In the genomic region with DNA sequence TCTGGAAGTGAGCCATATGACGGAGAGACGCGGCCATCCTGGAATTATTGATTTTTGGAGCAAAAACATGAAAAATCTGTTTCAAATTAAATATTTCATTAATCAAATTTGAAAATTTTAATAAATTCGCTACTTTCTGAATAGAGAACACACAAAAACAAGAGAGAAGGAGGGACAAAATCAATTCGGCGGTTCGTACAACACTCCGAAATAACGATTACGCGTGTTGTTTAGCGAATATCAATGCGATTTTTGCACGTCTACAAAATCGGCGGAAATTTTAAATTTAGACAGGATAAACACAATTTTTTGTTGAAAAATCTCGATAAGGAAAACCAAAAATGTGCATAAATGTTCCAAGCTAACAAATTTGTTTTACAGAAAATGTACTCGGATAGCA, we compare ENCODE assay signal across 7 worm cellular contexts.
A peak's percentile ranks its signal among the peaks of the same experiment; 100 is the strongest.
TF ChIP-seq lines count a peak whose summit lies in the region.

A gene (minus strand): TSS at position 38 of the 400 bp plus-strand sequence.
A gene (plus strand): TSS at position 380 of the 400 bp plus-strand sequence.

TF ChIP-seq in whole organism, L1 larva, 84 proteins besides CTCF, POLR2A, EP300 and RAD21 (continues in another document):
- TF ChIP-seq ceh-88 (GFP tag; IDR thresholded peaks at IDR 0.05; lab: Robert Waterston, UW) (no peak), unc-86 (tag; optimal IDR thresholded peaks at IDR 0.05; lab: Kevin White, UChicago) (no peak), aha-1 (tag; optimal IDR thresholded peaks at IDR 0.05; lab: Kevin White, UChicago) (no peak), mab-9 (GFP tag; IDR thresholded peaks at IDR 0.05; lab: Robert Waterston, UW) (no peak), mef-2 (tag; optimal IDR thresholded peaks at IDR 0.05; lab: Kevin White, UChicago) (no peak), jun-1 (tag; optimal IDR thresholded peaks at IDR 0.05; lab: Kevin White, UChicago) (no peak), egl-27 (tag; optimal IDR thresholded peaks at IDR 0.05; lab: Kevin White, UChicago) (no peak), blmp-1 (tag; optimal IDR thresholded peaks at IDR 0.05; lab: Kevin White, UChicago) (peak; percentile 74), ztf-11 (tag; optimal IDR thresholded peaks at IDR 0.05; lab: Kevin White, UChicago) (no peak), efl-1 (optimal IDR thresholded peaks at IDR 0.05; lab: Kevin White, UChicago) (peak; percentile 43 to 84), efl-1 (GFP tag; optimal IDR thresholded peaks at IDR 0.05 in 1 of 2; lab: Kevin White, UChicago) (peak; percentile 85 to 97), ceh-63 (GFP tag; optimal IDR thresholded peaks at IDR 0.05; lab: Kevin White, UChicago) (no peak)

TF ChIP-seq in whole organism, L2 larva, 48 proteins besides CTCF, POLR2A, EP300 and RAD21 (continues in another document):
- TF ChIP-seq mdl-1 (tag; optimal IDR thresholded peaks at IDR 0.05; lab: Kevin White, UChicago) (no peak), nhr-10 (tag; optimal IDR thresholded peaks at IDR 0.05; lab: Kevin White, UChicago) (no peak), gmeb-1 (tag; optimal IDR thresholded peaks at IDR 0.05; lab: Kevin White, UChicago) (peak; percentile 59), lin-11 (tag; optimal IDR thresholded peaks at IDR 0.05; lab: Kevin White, UChicago) (no peak), ceh-82 (tag; optimal IDR thresholded peaks at IDR 0.05; lab: Kevin White, UChicago) (no peak), nhr-12 (tag; optimal IDR thresholded peaks at IDR 0.05; lab: Kevin White, UChicago) (no peak), ztf-11 (tag; optimal IDR thresholded peaks at IDR 0.05; lab: Kevin White, UChicago) (no peak), nhr-11 (tag; optimal IDR thresholded peaks at IDR 0.05; lab: Kevin White, UChicago) (no peak), unc-62 (GFP tag; optimal IDR thresholded peaks at IDR 0.05; lab: Kevin White, UChicago) (no peak), lin-13 (GFP tag; optimal IDR thresholded peaks at IDR 0.05; lab: Kevin White, UChicago) (no peak), elt-3 (tag; optimal IDR thresholded peaks at IDR 0.05; lab: Kevin White, UChicago) (no peak), peb-1 (tag; optimal IDR thresholded peaks at IDR 0.05; lab: Kevin White, UChicago) (no peak), skn-1 (tag; optimal IDR thresholded peaks at IDR 0.05; lab: Kevin White, UChicago) (no peak), nhr-77 (tag; optimal IDR thresholded peaks at IDR 0.05; lab: Kevin White, UChicago) (no peak)

TF ChIP-seq in whole organism, L3 larva, 47 proteins besides CTCF, POLR2A, EP300 and RAD21 (continues in another document):
- TF ChIP-seq nhr-25 (tag; optimal IDR thresholded peaks at IDR 0.05; lab: Kevin White, UChicago) (peak; percentile 39), elt-2 (tag; optimal IDR thresholded peaks at IDR 0.05; lab: Kevin White, UChicago) (peak; percentile 18), ztf-4 (tag; optimal IDR thresholded peaks at IDR 0.05; lab: Kevin White, UChicago) (no peak), nfya-1 (tag; optimal IDR thresholded peaks at IDR 0.05; lab: Kevin White, UChicago; ENCODE audit: insufficient read depth) (peak; percentile 67), ama-1 (optimal IDR thresholded peaks at IDR 0.05; lab: Kevin White, UChicago) (no peak), nhr-28 (tag; optimal IDR thresholded peaks at IDR 0.05; lab: Kevin White, UChicago) (no peak), nhr-11 (tag; optimal IDR thresholded peaks at IDR 0.05; lab: Kevin White, UChicago) (no peak), lin-39 (tag; optimal IDR thresholded peaks at IDR 0.05; lab: Kevin White, UChicago) (peak; percentile 42), nhr-23 (tag; optimal IDR thresholded peaks at IDR 0.05; lab: Kevin White, UChicago) (peak; percentile 50), unc-62 (GFP tag; optimal IDR thresholded peaks at IDR 0.05; lab: Kevin White, UChicago) (no peak), ceh-28 (tag; optimal IDR thresholded peaks at IDR 0.05; lab: Kevin White, UChicago) (peak; percentile 0), ceh-82 (tag; optimal IDR thresholded peaks at IDR 0.05; lab: Kevin White, UChicago) (no peak), pqm-1 (tag; optimal IDR thresholded peaks at IDR 0.05; lab: Kevin White, UChicago) (no peak)

TF ChIP-seq in whole organism, L4 larva, 104 proteins besides CTCF, POLR2A, EP300 and RAD21 (continues in another document):
- TF ChIP-seq T20F7.1 (GFP tag; optimal IDR thresholded peaks at IDR 0.05; lab: Kevin White, UChicago) = peak; percentile 97
- no peak for TF ChIP-seq lin-29 (GFP tag; IDR thresholded peaks at IDR 0.05; lab: Robert Waterston, UW)
- no peak for TF ChIP-seq R02D3.7 (tag; optimal IDR thresholded peaks at IDR 0.05; lab: Kevin White, UChicago)
- no peak for TF ChIP-seq duxl-1 (tag; optimal IDR thresholded peaks at IDR 0.05; lab: Kevin White, UChicago; ENCODE audit: poor library complexity)
- peak; percentile 12 for TF ChIP-seq hlh-30 (tag; optimal IDR thresholded peaks at IDR 0.05; lab: Kevin White, UChicago; ENCODE audit: insufficient read depth)
- TF ChIP-seq nhr-10 (tag; optimal IDR thresholded peaks at IDR 0.05; lab: Kevin White, UChicago) = no peak
- TF ChIP-seq mes-2 (tag; optimal IDR thresholded peaks at IDR 0.05; lab: Kevin White, UChicago; ENCODE audit: poor library complexity, severe bottlenecking) = peak; percentile 47
- peak in 1 of 2 experiments; percentile 64 for TF ChIP-seq lsy-2 (tag; optimal IDR thresholded peaks at IDR 0.05; lab: Kevin White, UChicago)
- TF ChIP-seq gei-8 (GFP tag; optimal IDR thresholded peaks at IDR 0.05; lab: Kevin White, UChicago) = no peak
- TF ChIP-seq aha-1 (tag; lab: Kevin White, UChicago) = peak; percentile 96
- peak; percentile 86 for TF ChIP-seq dpl-1 (GFP tag; optimal IDR thresholded peaks at IDR 0.05; lab: Kevin White, UChicago)
- no peak for TF ChIP-seq attf-4 (tag; optimal IDR thresholded peaks at IDR 0.05; lab: Kevin White, UChicago)
- TF ChIP-seq ceh-44 (GFP tag; IDR thresholded peaks at IDR 0.05; lab: Robert Waterston, UW) = no peak

TF ChIP-seq in whole organism, late embryonic, 69 proteins besides CTCF, POLR2A, EP300 and RAD21:
- TF ChIP-seq odd-2 (tag; optimal IDR thresholded peaks at IDR 0.05; lab: Kevin White, UChicago) (no peak), sox-4 (tag; optimal IDR thresholded peaks at IDR 0.05; lab: Kevin White, UChicago) (no peak), ref-2 (tag; optimal IDR thresholded peaks at IDR 0.05; lab: Kevin White, UChicago) (no peak), unc-42 (tag; optimal IDR thresholded peaks at IDR 0.05; lab: Kevin White, UChicago) (peak; percentile 73), ceh-48 (tag; optimal IDR thresholded peaks at IDR 0.05; lab: Kevin White, UChicago) (peak; percentile 25), ceh-22 (tag; optimal IDR thresholded peaks at IDR 0.05; lab: Kevin White, UChicago) (no peak), gmeb-2 (tag; optimal IDR thresholded peaks at IDR 0.05; lab: Kevin White, UChicago) (no peak), tbx-7 (tag; optimal IDR thresholded peaks at IDR 0.05; lab: Kevin White, UChicago) (no peak), nfya-1 (tag; optimal IDR thresholded peaks at IDR 0.05; lab: Kevin White, UChicago) (peak; percentile 0)

TF ChIP-seq in whole organism, mixed stage, embryonic, 35 proteins besides CTCF, POLR2A, EP300 and RAD21:
- TF ChIP-seq ceh-43 (GFP tag; optimal IDR thresholded peaks at IDR 0.05; lab: Kevin White, UChicago) (no peak), bed-3 (GFP tag; optimal IDR thresholded peaks at IDR 0.05; lab: Kevin White, UChicago) (no peak), ceh-83 (GFP tag; optimal IDR thresholded peaks at IDR 0.05; lab: Kevin White, UChicago) (no peak), unc-39 (tag; optimal IDR thresholded peaks at IDR 0.05; lab: Kevin White, UChicago) (no peak), nhr-28 (tag; optimal IDR thresholded peaks at IDR 0.05; lab: Kevin White, UChicago) (no peak), pha-4 (tag; optimal IDR thresholded peaks at IDR 0.05; lab: Kevin White, UChicago) (no peak), ces-1 (GFP tag; optimal IDR thresholded peaks at IDR 0.05; lab: Kevin White, UChicago) (peak; percentile 71), snpc-4 (tag; optimal IDR thresholded peaks at IDR 0.05; lab: Kevin White, UChicago) (no peak), unc-62 (GFP tag; optimal IDR thresholded peaks at IDR 0.05; lab: Kevin White, UChicago) (no peak), nhr-12 (tag; optimal IDR thresholded peaks at IDR 0.05; lab: Kevin White, UChicago) (no peak), elt-1 (tag; optimal IDR thresholded peaks at IDR 0.05; lab: Kevin White, UChicago; ENCODE audit: borderline replicate concordance, insufficient read depth) (no peak), lin-13 (tag; optimal IDR thresholded peaks at IDR 0.05; lab: Kevin White, UChicago) (no peak), elt-3 (tag; optimal IDR thresholded peaks at IDR 0.05; lab: Kevin White, UChicago) (no peak), blmp-1 (tag; optimal IDR thresholded peaks at IDR 0.05; lab: Kevin White, UChicago) (no peak), unc-120 (tag; optimal IDR thresholded peaks at IDR 0.05; lab: Kevin White, UChicago; ENCODE audit: poor library complexity, severe bottlenecking) (no peak), lsy-2 (tag; optimal IDR thresholded peaks at IDR 0.05; lab: Kevin White, UChicago) (peak; percentile 49)

TF ChIP-seq in whole organism, young adult, 124 proteins besides CTCF, POLR2A, EP300 and RAD21 (continues in another document):
- TF ChIP-seq T26A5.8 (tag; optimal IDR thresholded peaks at IDR 0.05; lab: Kevin White, UChicago) (no peak), lsy-27 (tag; optimal IDR thresholded peaks at IDR 0.05; lab: Kevin White, UChicago; ENCODE audit: borderline replicate concordance, insufficient read depth) (no peak), nhr-179 (tag; optimal IDR thresholded peaks at IDR 0.05; lab: Kevin White, UChicago) (no peak), lin-35 (GFP tag; optimal IDR thresholded peaks at IDR 0.05; lab: Kevin White, UChicago) (peak in 1 of 3 experiments; percentile 54), attf-3 (GFP tag; conservative IDR thresholded peaks at IDR 0.05; lab: Robert Waterston, UW) (peak; percentile 90), D2030.7 (GFP tag; IDR thresholded peaks at IDR 0.05; lab: Robert Waterston, UW) (no peak), F39B2.1 (GFP tag; IDR thresholded peaks at IDR 0.05; lab: Robert Waterston, UW) (no peak), lin-54 (GFP tag; optimal IDR thresholded peaks at IDR 0.05; lab: Kevin White, UChicago) (peak; percentile 55), ztf-6 (GFP tag; IDR thresholded peaks at IDR 0.05; lab: Robert Waterston, UW) (no peak), C17E4.6 (GFP tag; IDR thresholded peaks at IDR 0.05; lab: Robert Waterston, UW) (no peak), F23B12.7 (tag; optimal IDR thresholded peaks at IDR 0.05; lab: Kevin White, UChicago; ENCODE audit: insufficient read depth) (no peak), dox-1 (GFP tag; IDR thresholded peaks at IDR 0.05; lab: Robert Waterston, UW) (no peak), hmg-20 (GFP tag; IDR thresholded peaks at IDR 0.05; lab: Robert Waterston, UW) (no peak), akir-1 (GFP tag; optimal IDR thresholded peaks at IDR 0.05; lab: Kevin White, UChicago) (no peak), hmg-1.2 (GFP tag; IDR thresholded peaks at IDR 0.05; lab: Robert Waterston, UW) (peak; percentile 48; the same call in 1 of the 2 replicates), ztf-3 (GFP tag; optimal IDR thresholded peaks at IDR 0.05; lab: Kevin White, UChicago) (no peak), attf-5 (GFP tag; optimal IDR thresholded peaks at IDR 0.05; lab: Kevin White, UChicago) (peak; percentile 20), efl-1 (GFP tag; optimal IDR thresholded peaks at IDR 0.05; lab: Kevin White, UChicago) (peak; percentile 33), lag-1 (GFP tag; IDR thresholded peaks at IDR 0.05; lab: Robert Waterston, UW) (no peak), ceh-40 (GFP tag; IDR thresholded peaks at IDR 0.05; lab: Robert Waterston, UW) (no peak)
